Fruit fly (Drosophila melanogaster): ENCODE data around the gene CG16957.

CG16957 gene

DNA sequence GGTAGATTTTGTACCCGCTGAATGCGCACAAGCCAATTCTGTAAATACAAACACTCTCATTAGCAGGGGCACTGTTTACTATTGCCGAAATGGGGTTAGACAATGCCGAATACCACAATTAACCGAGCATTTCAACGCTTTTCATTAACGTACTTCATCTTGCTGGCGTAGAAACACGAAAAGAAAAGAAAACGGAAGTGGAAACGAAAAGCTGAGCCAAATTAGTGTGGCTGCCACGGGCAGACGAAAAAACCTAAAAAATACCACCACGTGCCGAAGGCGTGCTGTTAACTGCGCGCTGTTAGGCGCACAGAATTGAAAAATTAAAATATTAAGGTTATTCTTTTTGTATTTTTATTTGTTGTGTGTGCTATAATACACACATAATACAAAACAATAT, 1.1 kb downstream of the CG16957 start, which contains the start of gene RpL24 (continued):
- TF ChIP-seq usp (GFP tag; optimal IDR thresholded peaks at IDR 0.05) (no peak), brk (GFP tag; optimal IDR thresholded peaks at IDR 0.05) (no peak), Rel (GFP tag; optimal IDR thresholded peaks at IDR 0.05) (peak; percentile 61), Rel (tag; optimal IDR thresholded peaks at IDR 0.05) (peak; percentile 69)

DNA sequence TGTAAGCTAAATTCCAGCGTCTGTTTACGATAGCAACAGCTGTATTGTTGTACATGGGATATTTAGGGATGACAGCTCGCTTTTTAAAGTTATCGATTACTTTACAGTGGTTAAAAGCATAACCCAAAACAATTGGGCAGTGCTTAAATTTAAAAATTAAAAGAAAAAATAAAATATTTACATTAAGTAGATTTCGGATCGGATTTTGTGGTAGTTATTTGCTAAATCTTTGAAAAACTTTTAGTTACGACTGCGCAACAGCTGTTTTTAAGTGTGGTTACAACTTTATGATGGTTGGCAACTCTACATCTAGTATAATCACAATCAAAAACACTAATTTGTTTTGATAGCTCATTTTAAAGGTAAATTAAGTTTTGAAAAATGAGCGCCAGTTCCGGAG, 8.7 kb downstream of the CG16957 start, which contains the start of the genes Ing5 and CG7099:
Gene Ing5, minus strand, starts transcription at position 58 of the 400 bp plus-strand sequence.
Gene CG7099, plus strand, starts transcription at position 317 of the 400 bp plus-strand sequence.
- TF ChIP-seq h (GFP tag; optimal IDR thresholded peaks at IDR 0.05): peak; percentile 97
- peak; percentile 90 for TF ChIP-seq Jra (GFP tag; optimal IDR thresholded peaks at IDR 0.05)
- TF ChIP-seq dl (GFP tag; optimal IDR thresholded peaks at IDR 0.05; ENCODE audit: insufficient read depth in 1 of 2, partially characterized antibody in 2 of 2): no peak
- TF ChIP-seq woc (GFP tag; optimal IDR thresholded peaks at IDR 0.05): peak; percentile 91
- TF ChIP-seq CG9705 (GFP tag; optimal IDR thresholded peaks at IDR 0.05): peak; percentile 93
- no peak for TF ChIP-seq Dfd (GFP tag; optimal IDR thresholded peaks at IDR 0.05)
- peak; percentile 90 for TF ChIP-seq sage (GFP tag; optimal IDR thresholded peaks at IDR 0.05)
- peak; percentile 95 for TF ChIP-seq OdsH (GFP tag; optimal IDR thresholded peaks at IDR 0.05)
- peak; percentile 96 for TF ChIP-seq Hnf4 (GFP tag; optimal IDR thresholded peaks at IDR 0.05)
- no peak for TF ChIP-seq Myc (optimal IDR thresholded peaks at IDR 0.05)
- peak; percentile 93 for TF ChIP-seq ey (GFP tag; optimal IDR thresholded peaks at IDR 0.05)
- TF ChIP-seq foxo (GFP tag; optimal IDR thresholded peaks at IDR 0.05): peak; percentile 70 to 98
- peak; percentile 62 for TF ChIP-seq Mio (GFP tag; optimal IDR thresholded peaks at IDR 0.05)
- no peak for TF ChIP-seq tai (GFP tag; optimal IDR thresholded peaks at IDR 0.05)
- TF ChIP-seq usp (GFP tag; optimal IDR thresholded peaks at IDR 0.05): no peak
- no peak for TF ChIP-seq Hr78 (GFP tag; optimal IDR thresholded peaks at IDR 0.05)
- peak; percentile 93 for TF ChIP-seq psq (GFP tag; optimal IDR thresholded peaks at IDR 0.05)
- peak; percentile 97 for TF ChIP-seq sv (GFP tag; optimal IDR thresholded peaks at IDR 0.05)
- TF ChIP-seq rgr (GFP tag; optimal IDR thresholded peaks at IDR 0.05): peak; percentile 98
- TF ChIP-seq CG32264 (GFP tag; optimal IDR thresholded peaks at IDR 0.05): peak; percentile 63
- TF ChIP-seq jim (GFP tag; optimal IDR thresholded peaks at IDR 0.05): peak; percentile 78
- peak; percentile 92 for TF ChIP-seq Sp1 (GFP tag; optimal IDR thresholded peaks at IDR 0.05)
- TF ChIP-seq N (GFP tag; optimal IDR thresholded peaks at IDR 0.05): no peak
- no peak for TF ChIP-seq Abd-B (GFP tag; optimal IDR thresholded peaks at IDR 0.05)
- TF ChIP-seq Hr83 (GFP tag; optimal IDR thresholded peaks at IDR 0.05; ENCODE audit: poor library complexity, severe bottlenecking): peak; percentile 92
- TF ChIP-seq Rel (GFP tag; optimal IDR thresholded peaks at IDR 0.05): peak; percentile 80
- peak; percentile 74 for TF ChIP-seq Rel (tag; optimal IDR thresholded peaks at IDR 0.05)
- no peak for TF ChIP-seq pan (optimal IDR thresholded peaks at IDR 0.05)
- TF ChIP-seq GATAd (GFP tag; optimal IDR thresholded peaks at IDR 0.05): peak; percentile 92
- TF ChIP-seq HLH106 (tag; optimal IDR thresholded peaks at IDR 0.05): peak; percentile 97
- peak; percentile 92 for TF ChIP-seq dsf (GFP tag; optimal IDR thresholded peaks at IDR 0.05; ENCODE audit: borderline replicate concordance)
- peak; percentile 94 for TF ChIP-seq fru (GFP tag; optimal IDR thresholded peaks at IDR 0.05)
- no peak for TF ChIP-seq Vsx2 (GFP tag; optimal IDR thresholded peaks at IDR 0.05; ENCODE audit: partially characterized antibody)
- TF ChIP-seq CrebA (GFP tag; optimal IDR thresholded peaks at IDR 0.05; ENCODE audit: borderline replicate concordance): no peak
- no peak for TF ChIP-seq Dif (GFP tag; optimal IDR thresholded peaks at IDR 0.05; ENCODE audit: partially characterized antibody)
- TF ChIP-seq lola (GFP tag; optimal IDR thresholded peaks at IDR 0.05): no peak
- peak; percentile 94 for TF ChIP-seq br (GFP tag; optimal IDR thresholded peaks at IDR 0.05)
- no peak for TF ChIP-seq brk (GFP tag; optimal IDR thresholded peaks at IDR 0.05)
- TF ChIP-seq dmrt93B (GFP tag; optimal IDR thresholded peaks at IDR 0.05): peak; percentile 90
